Worm (Caenorhabditis elegans) whole organism, mixed stage, embryonic: ENCODE measurements around the gene T19C4.1.

Experiments
- M03D4.4 ChIP-seq: sonication (generic microtip); optimal IDR thresholded peaks from 2 replicates; lab custom pipeline; 2017; ENCODE audit warnings: mild to moderate bottlenecking, missing genetic modification characterization, missing compliant biosample characterization
- bed-3 ChIP-seq: fragments of 200-800 bp; sonication (Bioruptor generic); optimal IDR thresholded peaks from 3 replicates; lab custom pipeline; 2018; ENCODE audit warnings: mild to moderate bottlenecking, missing genetic modification characterization, moderate library complexity, missing compliant biosample characterization
- blmp-1 ChIP-seq: fragments of 150-350 bp; optimal IDR thresholded peaks from 2 replicates; lab custom pipeline; 2014; ENCODE audit warnings: missing biosample characterization, missing genetic modification characterization
- ceh-39 ChIP-seq: fragments of 150-350 bp; optimal IDR thresholded peaks from 2 replicates; lab custom pipeline; 2014; ENCODE audit warnings: missing biosample characterization, missing genetic modification characterization
- ceh-43 ChIP-seq: fragments of 200-800 bp; sonication (Bioruptor generic); optimal IDR thresholded peaks from 2 replicates; lab custom pipeline; 2018; ENCODE audit warnings: mild to moderate bottlenecking, missing genetic modification characterization, moderate library complexity, missing compliant biosample characterization
- ceh-83 ChIP-seq: fragments of 200-800 bp; sonication (Bioruptor generic); optimal IDR thresholded peaks from 2 replicates; lab custom pipeline; 2018; ENCODE audit warnings: mild to moderate bottlenecking, missing genetic modification characterization, missing compliant biosample characterization
- ces-1 ChIP-seq: fragments of 150-350 bp; optimal IDR thresholded peaks from 2 replicates; lab custom pipeline; 2014; ENCODE audit warnings: missing biosample characterization, missing genetic modification reagents, missing genetic modification characterization
- cnd-1 ChIP-seq: fragments of 200-800 bp; sonication (Bioruptor generic); optimal IDR thresholded peaks from 2 replicates; lab custom pipeline; 2018; ENCODE audit warnings: mild to moderate bottlenecking, missing genetic modification characterization, missing compliant biosample characterization
- drap-1 ChIP-seq: fragments of 200-800 bp; sonication (Bioruptor generic); optimal IDR thresholded peaks from 3 replicates; lab custom pipeline; 2018; ENCODE audit warnings: mild to moderate bottlenecking, missing genetic modification characterization, missing compliant biosample characterization
- elt-3 ChIP-seq: fragments of 150-350 bp; optimal IDR thresholded peaks from 2 replicates; lab custom pipeline; 2014; ENCODE audit warnings: missing biosample characterization, missing genetic modification characterization
- flh-1 ChIP-seq: fragments of 200-800 bp; sonication (Bioruptor generic); optimal IDR thresholded peaks from 2 replicates; lab custom pipeline; 2018; ENCODE audit warnings: mild to moderate bottlenecking, missing genetic modification characterization, moderate library complexity, missing compliant biosample characterization
- ham-2 ChIP-seq: fragments of 200-800 bp; sonication (Bioruptor generic); optimal IDR thresholded peaks from 2 replicates; lab custom pipeline; 2018; ENCODE audit warnings: mild to moderate bottlenecking, missing genetic modification characterization, missing compliant biosample characterization
- hlh-1 ChIP-seq: fragments of 150-350 bp; optimal IDR thresholded peaks from 2 replicates; lab custom pipeline; 2014; ENCODE audit warnings: missing biosample characterization, missing genetic modification reagents, missing genetic modification characterization
- lin-13 ChIP-seq: fragments of 150-350 bp; optimal IDR thresholded peaks from 2 replicates; lab custom pipeline; 2014; ENCODE audit warnings: missing biosample characterization, missing genetic modification characterization
- lsy-2 ChIP-seq: fragments of 150-350 bp; optimal IDR thresholded peaks from 2 replicates; lab custom pipeline; 2014; ENCODE audit warnings: missing biosample characterization, missing genetic modification characterization
- mep-1 ChIP-seq: fragments of 150-350 bp; optimal IDR thresholded peaks from 2 replicates; lab custom pipeline; 2017; ENCODE audit warnings: missing biosample characterization, missing genetic modification reagents, missing genetic modification characterization, inconsistent platforms
- nhr-12 ChIP-seq: fragments of 150-350 bp; optimal IDR thresholded peaks from 2 replicates; lab custom pipeline; 2014; ENCODE audit warnings: missing biosample characterization, missing genetic modification characterization
- nhr-2 ChIP-seq: fragments of 150-350 bp; optimal IDR thresholded peaks from 2 replicates; lab custom pipeline; 2014; ENCODE audit warnings: missing biosample characterization, missing genetic modification characterization
- nhr-237 ChIP-seq: fragments of 150-350 bp; optimal IDR thresholded peaks from 2 replicates; lab custom pipeline; 2014; ENCODE audit warnings: missing biosample characterization, missing genetic modification characterization
- nhr-28 ChIP-seq: fragments of 150-350 bp; optimal IDR thresholded peaks from 2 replicates; lab custom pipeline; 2014; ENCODE audit warnings: missing biosample characterization, missing genetic modification characterization
- nhr-76 ChIP-seq: sonication (generic microtip); optimal IDR thresholded peaks from 2 replicates; lab custom pipeline; 2017; ENCODE audit warnings: missing biosample characterization, missing genetic modification characterization
- pha-4 ChIP-seq: fragments of 150-350 bp; optimal IDR thresholded peaks from 2 replicates; lab custom pipeline; 2018; ENCODE audit warnings: missing biosample characterization, missing genetic modification reagents, missing genetic modification characterization
- sem-2 ChIP-seq: fragments of 200-800 bp; sonication (Bioruptor generic); optimal IDR thresholded peaks from 2 replicates; lab custom pipeline; 2018; ENCODE audit warnings: mild to moderate bottlenecking, missing genetic modification characterization, missing compliant biosample characterization
- snpc-4 ChIP-seq: fragments of 150-350 bp; optimal IDR thresholded peaks from 2 replicates; lab custom pipeline; 2014; ENCODE audit warnings: missing biosample characterization, missing genetic modification characterization
- tbx-8 ChIP-seq: fragments of 200-800 bp; sonication (Bioruptor generic); optimal IDR thresholded peaks from 2 replicates; lab custom pipeline; 2018; ENCODE audit warnings: mild to moderate bottlenecking, missing genetic modification characterization, moderate library complexity, missing compliant biosample characterization
- unc-120 ChIP-seq: sonication (generic microtip); optimal IDR thresholded peaks from 2 replicates; lab custom pipeline; 2017; ENCODE audit warnings: missing genetic modification characterization, missing compliant biosample characterization; ENCODE audit not compliant: poor library complexity, severe bottlenecking
- unc-39 ChIP-seq: fragments of 150-350 bp; optimal IDR thresholded peaks from 2 replicates; lab custom pipeline; 2014; ENCODE audit warnings: missing biosample characterization, missing genetic modification characterization
- zip-8 ChIP-seq: fragments of 150-350 bp; optimal IDR thresholded peaks from 2 replicates; lab custom pipeline; 2014; ENCODE audit warnings: missing biosample characterization, missing genetic modification characterization
- ztf-11 ChIP-seq: fragments of 150-350 bp; optimal IDR thresholded peaks from 2 replicates; lab custom pipeline; 2014; ENCODE audit warnings: missing biosample characterization, missing genetic modification characterization

T19C4.1 gene

ce11 chrV:11146958-11147779 lies 2.3 kb upstream of the T19C4.1 start, which contains the start of the genes T19C4.24 and nlp-33:
T19C4.24 (minus strand) TSS chrV:11147008.
nlp-33 (plus strand) TSS chrV:11147346.
- no peak for TF ChIP-seq lsy-2 (tag; lab: Kevin White, UChicago)
- TF ChIP-seq ceh-39 = no peak
- no peak for TF ChIP-seq cnd-1 (tag; lab: Kevin White, UChicago)
- no peak for TF ChIP-seq zip-8 (tag; lab: Kevin White, UChicago)
- no peak for TF ChIP-seq lin-13 (tag; lab: Kevin White, UChicago)
- TF ChIP-seq drap-1 (GFP tag; lab: Kevin White, UChicago) = no peak
- TF ChIP-seq elt-3 (tag; lab: Kevin White, UChicago) = no peak
- TF ChIP-seq sem-2 (GFP tag; lab: Kevin White, UChicago) = no peak
- no peak for TF ChIP-seq nhr-28 (tag; lab: Kevin White, UChicago)
- TF ChIP-seq, all 35 proteins: peak for 0

- TF ChIP-seq mep-1 (tag; lab: Kevin White, UChicago) = no peak
- TF ChIP-seq nhr-237 (tag; lab: Kevin White, UChicago) = peak; percentile 16
These were observed 1.7 kb upstream of the T19C4.1 start for ce11 chrV:11147780-11148144.

- TF ChIP-seq blmp-1 (tag; lab: Kevin White, UChicago) = peak; percentile 22
- no peak for TF ChIP-seq nhr-2 (tag; lab: Kevin White, UChicago)
- TF ChIP-seq, all 35 proteins: peak for 1
These were observed 534 bp upstream of the T19C4.1 start for ce11 chrV:11148971-11149370.

ce11 chrV:11152333-11152732 lies 2.8 kb downstream of the T19C4.1 start, which contains the start of gene srg-39:
srg-39 (minus strand) TSS chrV:11152433.
- TF ChIP-seq unc-39 (tag; lab: Kevin White, UChicago) = no peak

- no peak for TF ChIP-seq zip-8 (tag; lab: Kevin White, UChicago)
- TF ChIP-seq unc-120 = no peak
- no peak for TF ChIP-seq tbx-8 (GFP tag; lab: Kevin White, UChicago)
- TF ChIP-seq mep-1 (tag; lab: Kevin White, UChicago) = no peak
- no peak for TF ChIP-seq ham-2 (GFP tag; lab: Kevin White, UChicago)
- no peak for TF ChIP-seq sem-2 (GFP tag; lab: Kevin White, UChicago)
- no peak for TF ChIP-seq hlh-1 (tag; lab: Kevin White, UChicago)
- no peak for TF ChIP-seq ceh-43 (GFP tag; lab: Kevin White, UChicago)
- TF ChIP-seq nhr-76 (tag; lab: Kevin White, UChicago) = no peak
- TF ChIP-seq ceh-39 = no peak
- TF ChIP-seq blmp-1 (tag; lab: Kevin White, UChicago) = no peak
- TF ChIP-seq ceh-83 = no peak
- no peak for TF ChIP-seq nhr-237 (tag; lab: Kevin White, UChicago)
- TF ChIP-seq ces-1 (GFP tag; lab: Kevin White, UChicago) = no peak
- TF ChIP-seq, all 35 proteins: peak for 0
These were observed 6.0 kb downstream of the T19C4.1 start, which contains the start of gene srg-38 for ce11 chrV:11155553-11155952. srg-38 (minus strand) TSS chrV:11155653.

- no peak for TF ChIP-seq zip-8 (tag; lab: Kevin White, UChicago)
- no peak for TF ChIP-seq unc-39 (tag; lab: Kevin White, UChicago)
- no peak for TF ChIP-seq ham-2 (GFP tag; lab: Kevin White, UChicago)
- no peak for TF ChIP-seq ces-1 (GFP tag; lab: Kevin White, UChicago)
- TF ChIP-seq snpc-4 (tag; lab: Kevin White, UChicago) = no peak
- TF ChIP-seq hlh-1 (tag; lab: Kevin White, UChicago) = no peak
- TF ChIP-seq ztf-11 (tag; lab: Kevin White, UChicago) = no peak
- no peak for TF ChIP-seq pha-4
- no peak for TF ChIP-seq nhr-76 (tag; lab: Kevin White, UChicago)
- TF ChIP-seq mep-1 (tag; lab: Kevin White, UChicago) = no peak
- no peak for TF ChIP-seq bed-3 (GFP tag; lab: Kevin White, UChicago)
- no peak for TF ChIP-seq flh-1 (GFP tag; lab: Kevin White, UChicago)
- no peak for TF ChIP-seq ceh-43 (GFP tag; lab: Kevin White, UChicago)
- TF ChIP-seq drap-1 (GFP tag; lab: Kevin White, UChicago) = no peak
- TF ChIP-seq nhr-12 (tag; lab: Kevin White, UChicago) = no peak
- TF ChIP-seq cnd-1 (tag; lab: Kevin White, UChicago) = no peak
- no peak for TF ChIP-seq M03D4.4
- TF ChIP-seq, all 35 proteins: peak for 0
These were observed 7.1 kb downstream of the T19C4.1 start for ce11 chrV:11156589-11156988.
